Fruit fly (Drosophila melanogaster) whole organism, pupa: Measurements from ENCODE around the gene Non2.

Experiments used
- CG10348 ChIP-seq: fragments of 200-800 bp; sonication (Bioruptor generic); IDR thresholded peaks from 2 replicates; pipeline ENCODE4 v1.3.6; 2022; ENCODE audit warnings: missing biosample characterization, missing genetic modification characterization
- CG12605 ChIP-seq: fragments of 200-800 bp; sonication (Bioruptor generic); IDR thresholded peaks from 2 replicates; pipeline ENCODE4 v1.3.6; 2022; ENCODE audit warnings: missing biosample characterization, missing genetic modification characterization
- CG13204 ChIP-seq: fragments of 200-800 bp; sonication (Bioruptor generic); optimal IDR thresholded peaks from 2 replicates; lab custom pipeline; 2018; ENCODE audit warnings: missing biosample characterization, mild to moderate bottlenecking, missing genetic modification characterization, moderate library complexity
- CG14655 ChIP-seq: fragments of 200-800 bp; sonication (Bioruptor generic); optimal IDR thresholded peaks from 3 replicates; lab custom pipeline; 2017; ENCODE audit warnings: mild to moderate bottlenecking, missing biosample characterization, missing genetic modification reagents, missing genetic modification characterization
- CG15710 ChIP-seq: fragments of 200-800 bp; sonication (Bioruptor generic); optimal IDR thresholded peaks from 2 replicates; lab custom pipeline; 2018; ENCODE audit warnings: missing biosample characterization, mild to moderate bottlenecking, missing genetic modification characterization, moderate library complexity
- CG17806 ChIP-seq: fragments of 200-800 bp; sonication (Bioruptor generic); optimal IDR thresholded peaks from 2 replicates; lab custom pipeline; 2018; ENCODE audit warnings: missing biosample characterization, mild to moderate bottlenecking, missing genetic modification characterization, moderate library complexity
- CG32121 ChIP-seq: fragments of 200-800 bp; sonication (Bioruptor generic); IDR thresholded peaks from 2 replicates; pipeline ENCODE4 v1.3.6; 2022; ENCODE audit warnings: missing biosample characterization, missing genetic modification characterization
- CG34367 ChIP-seq: fragments of 200-800 bp; sonication (Bioruptor generic); optimal IDR thresholded peaks from 2 replicates; lab custom pipeline; 2018; ENCODE audit warnings: missing biosample characterization, mild to moderate bottlenecking, missing genetic modification characterization
- CG4496 ChIP-seq: fragments of 200-800 bp; sonication (Bioruptor generic); IDR thresholded peaks from 3 replicates; pipeline ENCODE4 v1.3.6; 2022; ENCODE audit warnings: missing biosample characterization, missing genetic modification characterization
- CG8159 ChIP-seq: fragments of 200-800 bp; sonication (Bioruptor generic); optimal IDR thresholded peaks from 3 replicates; lab custom pipeline; 2018; ENCODE audit warnings: missing biosample characterization, mild to moderate bottlenecking, missing genetic modification characterization, moderate library complexity
- CG8301 ChIP-seq: fragments of 200-800 bp; sonication (Bioruptor generic); optimal IDR thresholded peaks from 2 replicates; lab custom pipeline; 2018; ENCODE audit warnings: missing biosample characterization, mild to moderate bottlenecking, missing genetic modification characterization
- CG9948 ChIP-seq: fragments of 200-800 bp; sonication (Bioruptor generic); optimal IDR thresholded peaks from 2 replicates; lab custom pipeline; 2018; ENCODE audit warnings: missing biosample characterization, mild to moderate bottlenecking, missing genetic modification characterization, moderate library complexity
- D1 ChIP-seq: fragments of 200-800 bp; sonication (Bioruptor generic); optimal IDR thresholded peaks from 2 replicates; lab custom pipeline; 2018; ENCODE audit warnings: missing biosample characterization, mild to moderate bottlenecking, missing genetic modification characterization, moderate library complexity
- EcR ChIP-seq: fragments of 200-800 bp; sonication (Bioruptor generic); optimal IDR thresholded peaks from 3 replicates; lab custom pipeline; 2019; ENCODE audit warnings: missing biosample characterization, missing genetic modification characterization, mild to moderate bottlenecking, moderate library complexity, missing genetic modification reagents
- Ets98B ChIP-seq: fragments of 200-800 bp; sonication (Bioruptor generic); IDR thresholded peaks from 2 replicates; pipeline ENCODE4 v1.3.6; 2022; ENCODE audit warnings: missing biosample characterization, missing genetic modification characterization
- Pif1A ChIP-seq: fragments of 200-800 bp; sonication (Bioruptor generic); optimal IDR thresholded peaks from 3 replicates; lab custom pipeline; 2016; ENCODE audit warnings: missing biosample characterization, missing genetic modification characterization
- Pif1B ChIP-seq: fragments of 200-800 bp; sonication (Bioruptor generic); optimal IDR thresholded peaks from 3 replicates; lab custom pipeline; 2016; ENCODE audit warnings: missing biosample characterization, missing genetic modification characterization
- Snoo ChIP-seq: fragments of 200-800 bp; sonication (Bioruptor generic); optimal IDR thresholded peaks from 3 replicates; lab custom pipeline; 2017; ENCODE audit warnings: missing biosample characterization, mild to moderate bottlenecking, missing genetic modification characterization, inconsistent platforms
- fd96Ca ChIP-seq: fragments of 200-800 bp; sonication (Bioruptor generic); IDR thresholded peaks from 3 replicates; pipeline ENCODE4 v1.3.6; 2022; ENCODE audit warnings: missing biosample characterization, missing genetic modification characterization
- gl ChIP-seq: fragments of 200-800 bp; sonication (Bioruptor generic); optimal IDR thresholded peaks from 2 replicates; lab custom pipeline; 2018; ENCODE audit warnings: missing biosample characterization, mild to moderate bottlenecking, missing genetic modification characterization
- rn ChIP-seq: fragments of 200-800 bp; sonication (Bioruptor generic); IDR thresholded peaks from 2 replicates; pipeline ENCODE4 v1.3.6; 2022; ENCODE audit warnings: missing biosample characterization, missing genetic modification characterization

Gene Non2

DNA sequence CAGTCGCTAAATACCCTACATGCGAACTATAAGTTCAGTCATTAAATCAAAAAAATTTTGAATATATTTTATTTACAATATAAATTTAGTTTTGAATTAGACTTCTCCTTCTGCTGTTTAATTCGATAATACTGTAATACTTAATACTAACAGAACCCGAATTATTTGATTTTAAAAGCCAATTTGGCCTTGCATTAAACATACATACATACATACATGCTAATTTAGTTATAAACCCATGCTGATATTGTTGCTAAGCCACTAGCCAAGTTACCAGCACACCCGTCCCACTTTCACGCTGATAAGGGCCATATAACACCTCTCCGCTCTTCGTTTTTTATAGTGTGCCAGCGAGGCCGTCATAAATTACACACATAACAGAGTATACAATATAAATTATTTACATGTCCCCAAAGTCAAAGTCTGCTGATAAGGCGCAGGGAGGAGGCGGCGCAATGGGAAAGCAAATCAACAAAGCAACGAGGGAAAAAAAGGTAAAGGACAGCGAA is 32.4 kb downstream of the Non2 start:
- peak; percentile 45 for TF ChIP-seq Pif1A (GFP tag; lab: Kevin White, UChicago)
- no peak for TF ChIP-seq D1
- TF ChIP-seq CG10348 (GFP tag; lab: Robert Waterston, UW): no peak
- peak; percentile 7 for TF ChIP-seq CG17806 (tag; lab: Kevin White, UChicago)
- peak; percentile 72 for TF ChIP-seq CG8159 (tag; lab: Kevin White, UChicago)
- TF ChIP-seq rn (GFP tag; lab: Robert Waterston, UW): no peak
- TF ChIP-seq CG15710 (tag; lab: Kevin White, UChicago): peak; percentile 33
- peak; percentile 83 for TF ChIP-seq CG4496 (GFP tag; lab: Robert Waterston, UW)
- TF ChIP-seq CG13204 (GFP tag; lab: Kevin White, UChicago): peak; percentile 59
- peak; percentile 79; the same call in 2 of the 3 replicates for TF ChIP-seq fd96Ca
- peak; percentile 73 for TF ChIP-seq Ets98B (GFP tag; lab: Robert Waterston, UW)
- TF ChIP-seq CG12605 (GFP tag; lab: Robert Waterston, UW): peak; percentile 72; the same call in 1 of the 2 replicates
- TF ChIP-seq CG8301 (tag; lab: Kevin White, UChicago): peak; percentile 20
- peak; percentile 78 for TF ChIP-seq gl (tag; lab: Kevin White, UChicago)
- peak; percentile 63 for TF ChIP-seq CG14655 (GFP tag; lab: Kevin White, UChicago)
- TF ChIP-seq CG32121 (GFP tag; lab: Robert Waterston, UW): peak; percentile 50
- TF ChIP-seq CG9948 (tag; lab: Kevin White, UChicago): peak; percentile 18
- TF ChIP-seq CG34367 (tag; lab: Kevin White, UChicago): peak; percentile 22
- TF ChIP-seq EcR (GFP tag; lab: Kevin White, UChicago): no peak
- TF ChIP-seq Snoo (tag; lab: Kevin White, UChicago): peak; percentile 59
- peak; percentile 28 for TF ChIP-seq Pif1B

DNA sequence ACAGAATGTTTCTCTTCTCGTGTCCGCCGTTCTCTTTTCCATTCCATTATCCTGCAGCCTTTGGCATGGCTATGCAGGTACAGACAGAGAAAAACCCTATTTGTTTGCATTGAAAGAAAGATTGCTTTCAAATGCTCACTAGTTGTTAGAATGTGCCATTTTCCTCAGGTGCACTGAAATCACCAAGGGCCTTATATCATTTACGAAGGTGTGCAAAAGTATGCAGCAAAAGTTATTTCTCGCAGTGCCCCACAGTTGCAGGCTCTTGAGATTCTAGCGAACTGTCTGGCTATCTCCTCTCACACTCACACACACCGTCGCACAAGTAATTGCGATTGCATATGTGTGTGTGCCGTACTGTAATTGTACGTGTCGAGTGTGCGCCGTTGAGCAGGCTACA is 33.5 kb downstream of the Non2 start:
- no peak for TF ChIP-seq CG10348 (GFP tag; lab: Robert Waterston, UW)
- peak; percentile 52 for TF ChIP-seq Pif1B
- TF ChIP-seq rn (GFP tag; lab: Robert Waterston, UW): 0 out of 2 replicates have a peak, but pooled peaks have one; percentile 28
- peak; percentile 73 for TF ChIP-seq Ets98B (GFP tag; lab: Robert Waterston, UW)
- no peak for TF ChIP-seq CG32121 (GFP tag; lab: Robert Waterston, UW)
- TF ChIP-seq D1: no peak
- TF ChIP-seq fd96Ca: peak; percentile 84
- TF ChIP-seq EcR (GFP tag; lab: Kevin White, UChicago): no peak
- peak; percentile 19 for TF ChIP-seq Snoo (tag; lab: Kevin White, UChicago)
- TF ChIP-seq CG17806 (tag; lab: Kevin White, UChicago): peak; percentile 58
- TF ChIP-seq CG14655 (GFP tag; lab: Kevin White, UChicago): peak; percentile 49
- TF ChIP-seq CG8159 (tag; lab: Kevin White, UChicago): peak; percentile 66
- TF ChIP-seq gl (tag; lab: Kevin White, UChicago): no peak
- peak; percentile 61 for TF ChIP-seq CG34367 (tag; lab: Kevin White, UChicago)
- TF ChIP-seq CG12605 (GFP tag; lab: Robert Waterston, UW): 0 out of 2 replicates have a peak, but pooled peaks have one; percentile 46
- TF ChIP-seq Pif1A (GFP tag; lab: Kevin White, UChicago): peak; percentile 53
- TF ChIP-seq CG9948 (tag; lab: Kevin White, UChicago): peak; percentile 24
- TF ChIP-seq CG13204 (GFP tag; lab: Kevin White, UChicago): no peak
- TF ChIP-seq CG8301 (tag; lab: Kevin White, UChicago): peak; percentile 39
- TF ChIP-seq CG15710 (tag; lab: Kevin White, UChicago): peak; percentile 61
- TF ChIP-seq CG4496 (GFP tag; lab: Robert Waterston, UW): peak; percentile 80; the same call in 2 of the 3 replicates

DNA sequence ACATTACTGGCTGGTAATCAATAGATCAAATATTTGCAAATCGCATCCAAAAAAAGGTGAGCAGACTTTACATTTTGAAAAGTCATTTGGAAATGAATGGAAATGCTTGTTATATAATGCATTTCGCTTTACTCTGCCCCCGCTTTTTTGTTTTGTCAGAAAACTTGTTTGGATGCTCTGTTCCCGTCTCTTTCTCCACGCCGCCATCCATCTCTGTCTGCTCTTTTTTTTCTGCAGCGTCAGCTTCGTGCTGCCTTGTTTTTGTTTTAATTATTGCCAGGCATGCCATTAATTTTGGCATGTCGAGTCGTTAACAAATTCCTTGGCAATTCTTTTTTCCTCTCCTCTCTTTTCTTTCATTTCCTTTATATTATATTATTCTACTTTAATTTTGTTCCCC is 34.6 kb downstream of the Non2 start:
- TF ChIP-seq CG4496 (GFP tag; lab: Robert Waterston, UW) (peak; percentile 15; the same call in 1 of the 3 replicates), EcR (GFP tag; lab: Kevin White, UChicago) (peak; percentile 11), CG10348 (GFP tag; lab: Robert Waterston, UW) (no peak), Snoo (tag; lab: Kevin White, UChicago) (peak; percentile 1)

DNA sequence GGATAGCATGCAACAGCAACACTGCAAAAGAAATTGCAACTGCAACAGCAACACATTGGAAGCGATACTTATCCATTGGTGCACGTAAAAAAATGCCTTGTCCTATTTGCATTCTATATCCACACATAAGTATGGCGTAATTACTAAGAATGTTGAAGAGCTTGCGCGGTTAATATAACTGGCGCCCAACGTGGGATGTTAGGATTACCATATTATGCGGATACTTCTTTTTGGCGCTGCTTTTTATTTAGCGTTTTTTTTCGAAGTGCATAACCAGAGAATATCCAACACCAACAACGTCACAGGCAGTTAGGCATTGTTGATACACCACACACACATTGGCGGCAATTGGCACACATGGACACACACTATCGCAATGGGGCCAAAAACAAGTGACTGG is 35.3 kb downstream of the Non2 start:
- TF ChIP-seq CG34367 (tag; lab: Kevin White, UChicago) (peak; percentile 4), CG17806 (tag; lab: Kevin White, UChicago) (peak; percentile 37), gl (tag; lab: Kevin White, UChicago) (no peak), CG13204 (GFP tag; lab: Kevin White, UChicago) (no peak), Pif1A (GFP tag; lab: Kevin White, UChicago) (peak; percentile 65), Ets98B (GFP tag; lab: Robert Waterston, UW) (peak; percentile 86), CG32121 (GFP tag; lab: Robert Waterston, UW) (peak; percentile 90), CG8301 (tag; lab: Kevin White, UChicago) (peak; percentile 85), CG4496 (GFP tag; lab: Robert Waterston, UW) (peak; percentile 91), CG8159 (tag; lab: Kevin White, UChicago) (peak; percentile 16), Snoo (tag; lab: Kevin White, UChicago) (no peak), CG9948 (tag; lab: Kevin White, UChicago) (peak; percentile 48), D1 (no peak), Pif1B (peak; percentile 56), CG12605 (GFP tag; lab: Robert Waterston, UW) (peak; percentile 47; the same call in 1 of the 2 replicates), rn (GFP tag; lab: Robert Waterston, UW) (peak; percentile 58), EcR (GFP tag; lab: Kevin White, UChicago) (no peak), fd96Ca (peak; percentile 93), CG10348 (GFP tag; lab: Robert Waterston, UW) (0 out of 2 replicates have a peak, but pooled peaks have one; percentile 35), CG15710 (tag; lab: Kevin White, UChicago) (peak; percentile 42), CG14655 (GFP tag; lab: Kevin White, UChicago) (peak; percentile 79)
